Fruit fly (Drosophila melanogaster) S2 (cell line): Measurements from ENCODE around the gene CG31248.

Experiments used
- CG8478 ChIP-seq: fragments of >200 bp; optimal IDR thresholded peaks from 2 replicates; lab custom pipeline; 2018
- CTCF ChIP-seq, 2 experiments: fragments of >200 bp; optimal IDR thresholded peaks; 2 replicates each; lab custom pipeline; 2018

DNA sequence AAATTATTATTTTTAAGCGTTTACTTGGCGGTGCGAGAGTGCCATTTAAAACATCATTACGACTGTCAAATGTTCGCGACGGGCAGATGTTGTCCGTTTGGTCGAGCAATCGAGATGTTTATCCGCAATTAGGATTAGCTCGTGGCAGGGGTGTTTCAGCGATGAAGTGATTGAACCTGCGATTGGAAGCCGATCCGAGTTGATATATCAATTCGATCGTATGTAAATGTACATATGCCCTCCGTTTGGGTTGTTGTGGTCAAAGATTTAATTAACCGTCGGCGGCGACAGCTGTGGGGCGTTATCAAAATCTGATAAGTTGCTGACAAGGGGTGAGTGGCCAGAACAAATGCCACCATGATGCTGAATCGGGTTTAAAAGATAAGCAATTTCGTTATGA, 13.5 kb downstream of the CG31248 start:
- no peak for TF ChIP-seq CG8478
- TF ChIP-seq CTCF (optimal IDR thresholded peaks at IDR 0.05; lab: Kevin White, UChicago) = no peak
